Worm (Caenorhabditis elegans) whole organism, young adult: Measurements from ENCODE around the gene acdh-2.

Source experiments
- B0261.1 ChIP-seq: sonication (generic microtip); optimal IDR thresholded peaks from 2 replicates; lab custom pipeline; 2016; ENCODE audit warnings: mild to moderate bottlenecking, missing genetic modification characterization, moderate library complexity, missing compliant biosample characterization
- B0336.3 ChIP-seq: fragments of 200-800 bp; sonication (Bioruptor generic); IDR thresholded peaks from 2 replicates; pipeline ENCODE4 v1.3.6; 2022; ENCODE audit warnings: missing genetic modification characterization, missing compliant biosample characterization
- C06A6.2 ChIP-seq: fragments of 200-800 bp; sonication (Bioruptor generic); conservative IDR thresholded peaks from 2 replicates; pipeline ENCODE4 v1.3.6; 2022; ENCODE audit warnings: missing genetic modification characterization, missing compliant biosample characterization
- F23B12.7 ChIP-seq: sonication (generic microtip); optimal IDR thresholded peaks from 2 replicates; lab custom pipeline; 2017; ENCODE audit warnings: missing genetic modification characterization, mild to moderate bottlenecking, missing compliant biosample characterization, antibody characterized with exemption, moderate library complexity; ENCODE audit not compliant: insufficient read depth
- F33H1.4 ChIP-seq: fragments of 200-800 bp; sonication (Bioruptor generic); IDR thresholded peaks from 2 replicates; pipeline ENCODE4 v1.3.6; 2022; ENCODE audit warnings: missing genetic modification reagents, missing genetic modification characterization, missing compliant biosample characterization
- F52B5.7 ChIP-seq: sonication (generic microtip); optimal IDR thresholded peaks from 2 replicates; lab custom pipeline; 2016; ENCODE audit warnings: mild to moderate bottlenecking, missing genetic modification characterization, missing compliant biosample characterization
- Y53G8AR.9 ChIP-seq: fragments of 200-800 bp; sonication (Bioruptor generic); conservative IDR thresholded peaks from 2 replicates; pipeline ENCODE4 v1.3.6; 2022; ENCODE audit warnings: missing genetic modification reagents, missing genetic modification characterization, missing compliant biosample characterization
- Y56A3A.18 ChIP-seq: fragments of 200-800 bp; sonication (Bioruptor generic); IDR thresholded peaks from 2 replicates; pipeline ENCODE4 v1.3.6; 2022; ENCODE audit warnings: missing genetic modification reagents, missing genetic modification characterization, missing compliant biosample characterization
- ZK185.1 ChIP-seq: sonication (generic microtip); optimal IDR thresholded peaks from 2 replicates; lab custom pipeline; 2016; ENCODE audit warnings: mild to moderate bottlenecking, missing genetic modification characterization, missing compliant biosample characterization; ENCODE audit not compliant: poor library complexity, severe bottlenecking
- ama-1 ChIP-seq, 3 experiments: fragments of 150-350 bp in 1 of 3; sonication (generic microtip) in 2 of 3; optimal IDR thresholded peaks; 2 replicates each; lab custom pipeline; 2014 to 2018; ENCODE audit warnings: missing biosample characterization in 2 of 3, missing genetic modification characterization in 2 of 3, missing genetic modification reagents in 2 of 3
- attf-5 ChIP-seq: fragments of 200-800 bp; sonication (Bioruptor generic); optimal IDR thresholded peaks from 2 replicates; lab custom pipeline; 2018; ENCODE audit warnings: mild to moderate bottlenecking, missing genetic modification characterization, missing compliant biosample characterization
- bed-1 ChIP-seq: fragments of 200-800 bp; sonication (Bioruptor generic); IDR thresholded peaks from 2 replicates; pipeline ENCODE4 v1.3.6; 2022; ENCODE audit warnings: missing genetic modification reagents, missing genetic modification characterization, missing compliant biosample characterization
- cebp-1 ChIP-seq, 2 experiments: fragments of 200-800 bp in 1 of 2; sonication (Bioruptor generic) in 1 of 2; sonication (generic microtip) in 1 of 2; IDR thresholded peaks in 1 of 2; optimal IDR thresholded peaks in 1 of 2; 2 replicates each; pipeline versions ENCODE4 v1.3.6 to Lab custom; 2017 to 2022; ENCODE audit warnings: missing compliant biosample characterization in 2 of 2, missing genetic modification characterization in 2 of 2, mild to moderate bottlenecking in 1 of 2, missing genetic modification reagents in 1 of 2, moderate library complexity in 1 of 2
- ceh-27 ChIP-seq: fragments of 200-800 bp; sonication (Bioruptor generic); optimal IDR thresholded peaks from 2 replicates; lab custom pipeline; 2018; ENCODE audit warnings: mild to moderate bottlenecking, missing genetic modification characterization, moderate library complexity, missing compliant biosample characterization
- chd-7 ChIP-seq: sonication (generic microtip); optimal IDR thresholded peaks from 2 replicates; lab custom pipeline; 2016; ENCODE audit warnings: mild to moderate bottlenecking, missing genetic modification characterization, moderate library complexity, missing compliant biosample characterization
- die-1 ChIP-seq: sonication (generic microtip); optimal IDR thresholded peaks from 2 replicates; lab custom pipeline; 2016; ENCODE audit warnings: missing genotype, mild to moderate bottlenecking, missing genetic modification characterization, missing compliant biosample characterization
- dox-1 ChIP-seq: fragments of 200-800 bp; sonication (Bioruptor generic); IDR thresholded peaks from 2 replicates; pipeline ENCODE4 v1.3.6; 2022; ENCODE audit warnings: missing genetic modification reagents, missing genetic modification characterization, missing compliant biosample characterization
- ekl-4 ChIP-seq: fragments of 200-800 bp; sonication (Bioruptor generic); IDR thresholded peaks from 2 replicates; pipeline ENCODE4 v1.3.6; 2022; ENCODE audit warnings: missing genetic modification reagents, missing genetic modification characterization, missing compliant biosample characterization
- ets-4 ChIP-seq: fragments of 200-800 bp; sonication (Bioruptor generic); optimal IDR thresholded peaks from 2 replicates; lab custom pipeline; 2018; ENCODE audit warnings: mild to moderate bottlenecking, missing genetic modification characterization, missing compliant biosample characterization
- gei-17 ChIP-seq: fragments of 200-800 bp; sonication (Bioruptor generic); optimal IDR thresholded peaks from 2 replicates; lab custom pipeline; 2018; ENCODE audit warnings: mild to moderate bottlenecking, missing genetic modification characterization, missing compliant biosample characterization
- hmg-1.2 ChIP-seq: fragments of 200-800 bp; sonication (Bioruptor generic); IDR thresholded peaks from 2 replicates; pipeline ENCODE4 v1.3.6; 2022; ENCODE audit warnings: missing genetic modification reagents, missing genetic modification characterization, missing compliant biosample characterization
- hmg-20 ChIP-seq: fragments of 200-800 bp; sonication (Bioruptor generic); IDR thresholded peaks from 2 replicates; pipeline ENCODE4 v1.3.6; 2022; ENCODE audit warnings: missing genetic modification reagents, missing genetic modification characterization, missing compliant biosample characterization
- let-526 ChIP-seq: fragments of 200-800 bp; sonication (Bioruptor generic); IDR thresholded peaks from 2 replicates; pipeline ENCODE4 v1.3.6; 2022; ENCODE audit warnings: missing genetic modification reagents, missing genetic modification characterization, missing compliant biosample characterization
- let-607 ChIP-seq, 2 experiments: fragments of 200-800 bp in 1 of 2; sonication (Bioruptor generic) in 1 of 2; sonication (generic microtip) in 1 of 2; optimal IDR thresholded peaks; 2 replicates each; lab custom pipeline; 2016 to 2018; ENCODE audit warnings: mild to moderate bottlenecking in 2 of 2, missing compliant biosample characterization in 2 of 2, missing genetic modification characterization in 2 of 2, moderate library complexity in 2 of 2, missing genotype in 1 of 2
- lin-26 ChIP-seq: fragments of 200-800 bp; sonication (Bioruptor generic); IDR thresholded peaks from 2 replicates; pipeline ENCODE4 v1.3.6; 2022; ENCODE audit warnings: missing genetic modification reagents, missing genetic modification characterization, missing compliant biosample characterization
- lin-35 ChIP-seq, 3 experiments: fragments of 150-350 bp in 2 of 3; sonication (generic microtip) in 1 of 3; optimal IDR thresholded peaks; 2 replicates each; lab custom pipeline; 2014 to 2018; ENCODE audit warnings: missing biosample characterization in 3 of 3, missing genetic modification characterization in 3 of 3, missing genetic modification reagents in 3 of 3
- madf-3 ChIP-seq: fragments of 200-800 bp; sonication (Bioruptor generic); IDR thresholded peaks from 2 replicates; pipeline ENCODE4 v1.3.6; 2022; ENCODE audit warnings: missing genetic modification reagents, missing genetic modification characterization, missing compliant biosample characterization
- madf-6 ChIP-seq: fragments of 200-800 bp; sonication (Bioruptor generic); IDR thresholded peaks from 2 replicates; pipeline ENCODE4 v1.3.6; 2022; ENCODE audit warnings: missing genetic modification reagents, missing genetic modification characterization, missing compliant biosample characterization
- mcd-1 ChIP-seq: fragments of 200-800 bp; sonication (Bioruptor generic); IDR thresholded peaks from 2 replicates; pipeline ENCODE4 v1.3.6; 2022; ENCODE audit warnings: missing genetic modification reagents, missing genetic modification characterization, missing compliant biosample characterization
- nfyb-1 ChIP-seq: fragments of 200-800 bp; sonication (Bioruptor generic); IDR thresholded peaks from 2 replicates; pipeline ENCODE4 v1.3.6; 2022; ENCODE audit warnings: missing genetic modification reagents, missing genetic modification characterization, missing compliant biosample characterization
- nhr-80 ChIP-seq: sonication (generic microtip); optimal IDR thresholded peaks from 2 replicates; lab custom pipeline; 2016; ENCODE audit warnings: missing genetic modification characterization, missing compliant biosample characterization
- pbrm-1 ChIP-seq: fragments of 200-800 bp; sonication (Bioruptor generic); IDR thresholded peaks from 2 replicates; pipeline ENCODE4 v1.3.6; 2022; ENCODE audit warnings: missing genetic modification reagents, missing genetic modification characterization, missing compliant biosample characterization
- rec-8 ChIP-seq, 2 experiments: sonication (generic microtip); optimal IDR thresholded peaks; 2 replicates each; lab custom pipeline; 2016; ENCODE audit warnings: mild to moderate bottlenecking in 2 of 2, missing genetic modification characterization in 2 of 2, missing genetic modification reagents in 2 of 2, missing genotype in 2 of 2, missing biosample characterization in 1 of 2, missing compliant biosample characterization in 1 of 2, moderate library complexity in 1 of 2
- repo-1 ChIP-seq: sonication (generic microtip); optimal IDR thresholded peaks from 2 replicates; lab custom pipeline; 2017; ENCODE audit warnings: mild to moderate bottlenecking, missing genetic modification characterization, missing compliant biosample characterization
- rpc-1 ChIP-seq, 2 experiments: fragments of 150-350 bp in 1 of 2; sonication (generic microtip) in 1 of 2; optimal IDR thresholded peaks; 2 replicates each; lab custom pipeline; 2014 to 2018; ENCODE audit warnings: missing biosample characterization in 1 of 2, missing genetic modification characterization in 1 of 2, missing genetic modification reagents in 1 of 2, missing genotype in 1 of 2
- snpc-1.3 ChIP-seq: sonication (generic microtip); optimal IDR thresholded peaks from 2 replicates; lab custom pipeline; 2017; ENCODE audit warnings: missing genetic modification characterization, mild to moderate bottlenecking, missing compliant biosample characterization, antibody characterized with exemption, moderate library complexity, missing genotype, missing genetic modification reagents; ENCODE audit not compliant: insufficient read depth
- snpc-4 ChIP-seq, 5 experiments: fragments of 150-350 bp in 1 of 5; sonication (generic microtip) in 4 of 5; optimal IDR thresholded peaks; 2 replicates each; lab custom pipeline; 2014 to 2018; ENCODE audit warnings: missing genetic modification characterization in 5 of 5, missing biosample characterization in 3 of 5, antibody characterized with exemption in 2 of 5, mild to moderate bottlenecking in 2 of 5, missing compliant biosample characterization in 2 of 5, missing genotype in 2 of 5, moderate library complexity in 2 of 5, missing genetic modification reagents in 1 of 5
- tbp1 ChIP-seq: fragments of 200-800 bp; sonication (Bioruptor generic); optimal IDR thresholded peaks from 2 replicates; lab custom pipeline; 2018; ENCODE audit warnings: mild to moderate bottlenecking, missing genetic modification characterization, missing compliant biosample characterization
- tbx-9 ChIP-seq: sonication (generic microtip); optimal IDR thresholded peaks from 2 replicates; lab custom pipeline; 2016; ENCODE audit warnings: borderline replicate concordance, missing genetic modification characterization, inconsistent platforms, missing compliant biosample characterization
- zim-3 ChIP-seq: sonication (generic microtip); optimal IDR thresholded peaks from 2 replicates; lab custom pipeline; 2017; ENCODE audit warnings: mild to moderate bottlenecking, missing genetic modification characterization, moderate library complexity, missing compliant biosample characterization
- ztf-18 ChIP-seq: sonication (generic microtip); optimal IDR thresholded peaks from 2 replicates; lab custom pipeline; 2016; ENCODE audit warnings: missing genotype, mild to moderate bottlenecking, missing genetic modification characterization, missing compliant biosample characterization

The acdh-2 gene

ce11 chrII:5577060-5577459, 29.8 kb upstream of the acdh-2 start (continued):
- no peak for TF ChIP-seq tbx-9 (tag; lab: Kevin White, UChicago)
- TF ChIP-seq tbp1 (GFP tag; lab: Kevin White, UChicago) = peak; percentile 99
- 0 out of 2 replicates have a peak, but pooled peaks have one; percentile 46 for TF ChIP-seq mcd-1 (GFP tag; lab: Robert Waterston, UW)
- no peak for TF ChIP-seq let-526 (GFP tag; lab: Robert Waterston, UW)
- TF ChIP-seq F52B5.7 (tag; lab: Kevin White, UChicago) = no peak
- TF ChIP-seq rec-8 (tag; optimal IDR thresholded peaks at IDR 0.05; lab: Kevin White, UChicago) = peak in 1 of 2 experiments; percentile 65
- peak; percentile 28 for TF ChIP-seq nhr-80 (tag; lab: Kevin White, UChicago)
- peak; percentile 27; the same call in 1 of the 2 replicates for TF ChIP-seq F33H1.4 (GFP tag; lab: Robert Waterston, UW)
- TF ChIP-seq snpc-1.3 (tag; lab: Kevin White, UChicago) = peak; percentile 80
- TF ChIP-seq die-1 (tag; lab: Kevin White, UChicago) = peak; percentile 69
- peak; percentile 30 for TF ChIP-seq attf-5 (GFP tag; lab: Kevin White, UChicago)
- TF ChIP-seq ceh-27 (GFP tag; lab: Kevin White, UChicago) = peak; percentile 50
- peak; percentile 90 for TF ChIP-seq B0261.1 (tag; lab: Kevin White, UChicago)
- 0 out of 2 replicates have a peak, but pooled peaks have one; percentile 55 for TF ChIP-seq Y56A3A.18 (GFP tag; lab: Robert Waterston, UW)
- TF ChIP-seq, all 124 proteins: peak for 50

DNA sequence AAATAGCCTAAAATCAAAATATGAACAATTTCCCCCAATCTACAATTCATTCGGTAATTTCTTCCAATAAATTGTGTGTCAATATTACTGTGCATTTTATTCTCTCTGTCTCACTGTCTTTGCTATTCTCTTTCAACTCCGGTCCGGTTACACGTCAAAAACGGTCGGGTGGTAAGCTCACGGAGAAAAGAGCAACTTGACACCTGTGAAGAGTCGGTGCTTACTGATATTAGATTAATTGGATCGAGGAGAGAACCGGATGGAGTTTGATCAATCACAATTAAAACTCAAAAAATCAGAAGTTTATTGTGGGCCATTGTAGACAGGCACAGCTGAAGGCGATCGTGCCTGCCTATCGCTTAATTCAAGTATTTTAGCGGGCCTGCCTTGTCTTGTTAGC, 27.6 kb upstream of the acdh-2 start:
- TF ChIP-seq pbrm-1 (GFP tag; lab: Robert Waterston, UW) = peak; percentile 36; the same call in 1 of the 2 replicates
- peak; percentile 67; the same call in 1 of the 2 replicates for TF ChIP-seq nfyb-1 (GFP tag; lab: Robert Waterston, UW)
- TF ChIP-seq lin-35 (GFP tag; optimal IDR thresholded peaks at IDR 0.05; lab: Kevin White, UChicago) = peak in 1 of 3 experiments; percentile 55
- peak; percentile 33 for TF ChIP-seq ama-1 (optimal IDR thresholded peaks at IDR 0.05; lab: Kevin White, UChicago)
- no peak for TF ChIP-seq ama-1 (GFP tag; optimal IDR thresholded peaks at IDR 0.05; lab: Kevin White, UChicago)
- TF ChIP-seq ZK185.1 = no peak
- TF ChIP-seq Y53G8AR.9 (GFP tag; lab: Robert Waterston, UW) = peak; percentile 81; the same call in 1 of the 2 replicates
- TF ChIP-seq lin-26 (GFP tag; lab: Robert Waterston, UW) = peak; percentile 37; the same call in 1 of the 2 replicates
- TF ChIP-seq hmg-20 = 0 out of 2 replicates have a peak, but pooled peaks have one; percentile 2
- TF ChIP-seq ekl-4 (GFP tag; lab: Robert Waterston, UW) = peak; percentile 73; the same call in 1 of the 2 replicates
- TF ChIP-seq madf-3 (GFP tag; lab: Robert Waterston, UW) = peak; percentile 67; the same call in 1 of the 2 replicates
- no peak for TF ChIP-seq ceh-27 (GFP tag; lab: Kevin White, UChicago)
- TF ChIP-seq cebp-1 (GFP tag; IDR thresholded peaks at IDR 0.05; lab: Robert Waterston, UW) = no peak
- peak; percentile 40 for TF ChIP-seq cebp-1 (tag; optimal IDR thresholded peaks at IDR 0.05; lab: Kevin White, UChicago)
- peak; percentile 42 for TF ChIP-seq zim-3 (tag; lab: Kevin White, UChicago)
- TF ChIP-seq let-526 (GFP tag; lab: Robert Waterston, UW) = no peak
- TF ChIP-seq ets-4 (GFP tag; lab: Kevin White, UChicago) = no peak
- TF ChIP-seq tbp1 (GFP tag; lab: Kevin White, UChicago) = no peak
- peak; percentile 62 for TF ChIP-seq F52B5.7 (tag; lab: Kevin White, UChicago)
- peak; percentile 78; the same call in 1 of the 2 replicates for TF ChIP-seq Y56A3A.18 (GFP tag; lab: Robert Waterston, UW)
- no peak for TF ChIP-seq rpc-1 (optimal IDR thresholded peaks at IDR 0.05; lab: Kevin White, UChicago)
- TF ChIP-seq rpc-1 (tag; optimal IDR thresholded peaks at IDR 0.05; lab: Kevin White, UChicago) = no peak
- TF ChIP-seq ztf-18 (tag; lab: Kevin White, UChicago) = no peak
- no peak for TF ChIP-seq F23B12.7 (tag; lab: Kevin White, UChicago)
- peak; percentile 33 for TF ChIP-seq madf-6 (GFP tag; lab: Robert Waterston, UW)
- TF ChIP-seq B0336.3 (GFP tag; lab: Robert Waterston, UW) = peak; percentile 80
- TF ChIP-seq dox-1 = peak; percentile 45; the same call in 1 of the 2 replicates
- TF ChIP-seq chd-7 (tag; lab: Kevin White, UChicago) = peak; percentile 70
- TF ChIP-seq repo-1 = peak; percentile 86
- TF ChIP-seq C06A6.2 (GFP tag; lab: Robert Waterston, UW) = 0 out of 2 replicates have a peak, but pooled peaks have one; percentile 26
- peak; percentile 55 for TF ChIP-seq gei-17 (GFP tag; lab: Kevin White, UChicago)
- TF ChIP-seq bed-1 = 0 out of 2 replicates have a peak, but pooled peaks have one; percentile 47
- peak; percentile 19; the same call in 1 of the 2 replicates for TF ChIP-seq hmg-1.2 (GFP tag; lab: Robert Waterston, UW)
- TF ChIP-seq snpc-4 (GFP tag; optimal IDR thresholded peaks at IDR 0.05; lab: Kevin White, UChicago) = no peak
- peak in 1 of 4 experiments; percentile 20 for TF ChIP-seq snpc-4 (tag; optimal IDR thresholded peaks at IDR 0.05; lab: Kevin White, UChicago)
- TF ChIP-seq let-607 (tag; optimal IDR thresholded peaks at IDR 0.05; lab: Kevin White, UChicago) = peak; percentile 49 to 76
